Worm (Caenorhabditis elegans): ENCODE measurements around the gene W06F12.2.
A peak's percentile ranks its signal among the peaks of the same experiment; 100 is the strongest.

The W06F12.2 gene

DNA sequence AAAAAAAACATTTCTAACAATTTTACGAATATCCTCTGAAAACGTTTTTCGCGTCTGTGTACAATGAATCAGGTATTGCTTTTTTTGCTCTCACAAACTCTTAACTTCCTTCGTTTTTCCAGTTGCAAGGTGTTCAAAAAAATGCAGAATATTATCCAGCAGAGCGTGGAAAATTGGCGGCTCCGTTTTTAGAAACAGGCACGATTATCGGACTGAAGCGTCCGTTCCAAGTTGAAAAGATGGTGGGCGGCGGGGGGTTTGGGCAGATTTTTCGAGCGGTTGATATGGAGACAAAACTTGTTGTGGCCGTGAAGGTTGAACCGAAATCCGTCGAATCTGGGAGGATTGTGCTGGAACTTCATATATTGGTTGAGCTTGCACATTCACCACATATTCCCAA, 3.5 kb upstream of the W06F12.2 start, which contains the start of gene W06F12.3:
Gene W06F12.3, plus strand, starts transcription at position 23 of the 400 bp plus-strand sequence.
- TF ChIP-seq hmbx-1 (tag; optimal IDR thresholded peaks at IDR 0.05): no peak
- TF ChIP-seq ceh-13 (GFP tag; optimal IDR thresholded peaks at IDR 0.05): no peak
- TF ChIP-seq pes-1 (GFP tag; IDR thresholded peaks at IDR 0.05): no peak
- no peak for TF ChIP-seq ets-7 (tag; optimal IDR thresholded peaks at IDR 0.05)
- no peak for TF ChIP-seq tra-4 (tag; optimal IDR thresholded peaks at IDR 0.05)
- no peak for TF ChIP-seq B0310.2 (tag; optimal IDR thresholded peaks at IDR 0.05)
- no peak for TF ChIP-seq sea-1 (GFP tag; conservative IDR thresholded peaks at IDR 0.05)
- no peak for TF ChIP-seq F13C5.2 (tag; optimal IDR thresholded peaks at IDR 0.05)
- no peak for TF ChIP-seq aly-1 (tag; optimal IDR thresholded peaks at IDR 0.05)
- no peak for TF ChIP-seq scrt-1 (GFP tag; IDR thresholded peaks at IDR 0.05)
- TF ChIP-seq tbx-37 (GFP tag; conservative IDR thresholded peaks at IDR 0.05): no peak
- no peak for TF ChIP-seq hnd-1 (tag; optimal IDR thresholded peaks at IDR 0.05)
- no peak for TF ChIP-seq hmg-4 (GFP tag; optimal IDR thresholded peaks at IDR 0.05)

DNA sequence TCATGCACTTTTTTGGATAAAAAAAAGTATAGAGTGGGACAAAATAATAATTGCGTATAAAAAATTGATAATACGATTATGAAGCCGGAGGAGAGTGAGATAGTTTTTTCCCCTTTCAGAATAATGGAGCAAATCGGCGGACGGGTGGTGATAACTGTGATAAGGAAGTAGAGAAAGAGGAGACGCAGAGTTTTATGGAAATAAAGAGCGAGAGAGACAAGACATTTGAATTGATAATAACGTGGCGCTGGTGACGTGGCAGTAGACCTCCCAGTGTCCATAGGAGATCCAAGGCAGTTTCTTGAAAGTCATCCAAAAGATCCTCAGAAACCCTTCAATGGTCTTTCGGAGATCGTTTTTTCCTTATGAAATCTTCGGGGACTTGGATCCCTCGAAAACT, 2.3 kb upstream of the W06F12.2 start:
- no peak for TF ChIP-seq flt-1 (GFP tag; IDR thresholded peaks at IDR 0.05)
- no peak for TF ChIP-seq hmg-4 (GFP tag; optimal IDR thresholded peaks at IDR 0.05)
- TF ChIP-seq tra-4 (tag; optimal IDR thresholded peaks at IDR 0.05): no peak
- no peak for TF ChIP-seq hmbx-1 (tag; optimal IDR thresholded peaks at IDR 0.05)
- no peak for TF ChIP-seq scrt-1 (GFP tag; IDR thresholded peaks at IDR 0.05)
- no peak for TF ChIP-seq F13C5.2 (tag; optimal IDR thresholded peaks at IDR 0.05)
- TF ChIP-seq tbx-37 (GFP tag; conservative IDR thresholded peaks at IDR 0.05): no peak
- no peak for TF ChIP-seq ceh-13 (GFP tag; optimal IDR thresholded peaks at IDR 0.05)
- TF ChIP-seq ama-1 (optimal IDR thresholded peaks at IDR 0.05): no peak
- TF ChIP-seq tbx-11 (GFP tag; IDR thresholded peaks at IDR 0.05): no peak
- TF ChIP-seq hnd-1 (tag; optimal IDR thresholded peaks at IDR 0.05): no peak
- TF ChIP-seq sea-1 (GFP tag; conservative IDR thresholded peaks at IDR 0.05): no peak
- no peak for TF ChIP-seq aly-1 (tag; optimal IDR thresholded peaks at IDR 0.05)
- TF ChIP-seq pes-1 (GFP tag; IDR thresholded peaks at IDR 0.05): no peak
- TF ChIP-seq ceh-36 (tag; optimal IDR thresholded peaks at IDR 0.05): no peak
- TF ChIP-seq B0310.2 (tag; optimal IDR thresholded peaks at IDR 0.05): no peak
- TF ChIP-seq ets-7 (tag; optimal IDR thresholded peaks at IDR 0.05): no peak

DNA sequence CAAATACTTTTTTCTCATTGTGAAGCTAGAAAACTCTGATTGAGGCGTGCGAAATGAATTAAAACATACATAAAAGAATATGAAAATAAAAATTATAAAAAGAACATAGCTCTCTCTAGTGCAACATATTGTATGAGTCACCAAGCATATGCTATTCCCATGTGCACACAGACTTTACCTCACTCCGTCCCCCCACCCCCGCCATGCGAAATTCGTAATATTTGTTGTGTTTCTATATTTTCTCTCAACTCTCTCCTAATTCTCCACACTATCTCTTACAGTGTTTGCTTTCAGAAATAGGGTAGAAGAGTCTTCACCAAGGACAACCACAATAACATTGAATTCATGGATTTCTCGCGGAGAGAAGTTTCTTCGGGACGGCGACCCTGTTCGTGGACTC, 1.2 kb upstream of the W06F12.2 start:
- TF ChIP-seq hmg-4 (GFP tag; optimal IDR thresholded peaks at IDR 0.05): no peak
- TF ChIP-seq ceh-13 (GFP tag; optimal IDR thresholded peaks at IDR 0.05): no peak
- no peak for TF ChIP-seq hnd-1 (tag; optimal IDR thresholded peaks at IDR 0.05)
- TF ChIP-seq aly-1 (tag; optimal IDR thresholded peaks at IDR 0.05): no peak
- TF ChIP-seq flt-1 (GFP tag; IDR thresholded peaks at IDR 0.05): no peak
- TF ChIP-seq scrt-1 (GFP tag; IDR thresholded peaks at IDR 0.05): no peak
- no peak for TF ChIP-seq F13C5.2 (tag; optimal IDR thresholded peaks at IDR 0.05)
- no peak for TF ChIP-seq ceh-36 (tag; optimal IDR thresholded peaks at IDR 0.05)
- no peak for TF ChIP-seq pes-1 (GFP tag; IDR thresholded peaks at IDR 0.05)
- no peak for TF ChIP-seq tbx-11 (GFP tag; IDR thresholded peaks at IDR 0.05)
- no peak for TF ChIP-seq B0310.2 (tag; optimal IDR thresholded peaks at IDR 0.05)

DNA sequence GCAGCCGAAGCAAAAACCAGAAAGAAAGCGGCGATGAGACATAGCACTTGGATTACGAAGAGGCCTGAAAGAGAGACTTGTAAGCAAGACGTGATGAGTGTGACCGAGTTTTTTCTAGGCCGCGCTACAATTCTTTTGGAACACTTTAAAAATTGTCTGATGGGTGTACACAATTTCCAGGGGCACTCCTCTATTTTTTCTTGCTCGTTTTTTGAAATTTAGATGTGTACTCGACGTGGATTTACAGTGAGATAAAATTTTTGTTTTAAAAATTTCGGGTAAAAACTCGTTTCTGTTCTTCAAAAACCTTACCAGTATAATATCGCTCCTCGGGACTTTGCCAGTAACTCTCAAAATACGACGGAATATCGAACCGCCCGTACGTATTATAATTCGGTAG, 1.7 kb downstream of the W06F12.2 start:
- no peak for TF ChIP-seq ceh-36 (tag; optimal IDR thresholded peaks at IDR 0.05)
- no peak for TF ChIP-seq hnd-1 (tag; optimal IDR thresholded peaks at IDR 0.05)
- TF ChIP-seq tbx-37 (GFP tag; conservative IDR thresholded peaks at IDR 0.05): no peak
- no peak for TF ChIP-seq F13C5.2 (tag; optimal IDR thresholded peaks at IDR 0.05)
- no peak for TF ChIP-seq tbx-11 (GFP tag; IDR thresholded peaks at IDR 0.05)
- no peak for TF ChIP-seq tra-4 (tag; optimal IDR thresholded peaks at IDR 0.05)
- TF ChIP-seq ama-1 (optimal IDR thresholded peaks at IDR 0.05): no peak
- TF ChIP-seq hmbx-1 (tag; optimal IDR thresholded peaks at IDR 0.05): no peak
- no peak for TF ChIP-seq hmg-4 (GFP tag; optimal IDR thresholded peaks at IDR 0.05)
- no peak for TF ChIP-seq B0310.2 (tag; optimal IDR thresholded peaks at IDR 0.05)
- TF ChIP-seq ceh-13 (GFP tag; optimal IDR thresholded peaks at IDR 0.05): no peak
- TF ChIP-seq flt-1 (GFP tag; IDR thresholded peaks at IDR 0.05): no peak
- TF ChIP-seq aly-1 (tag; optimal IDR thresholded peaks at IDR 0.05): no peak
- TF ChIP-seq pes-1 (GFP tag; IDR thresholded peaks at IDR 0.05): no peak
- TF ChIP-seq scrt-1 (GFP tag; IDR thresholded peaks at IDR 0.05): no peak
- TF ChIP-seq sea-1 (GFP tag; conservative IDR thresholded peaks at IDR 0.05): no peak
- no peak for TF ChIP-seq ets-7 (tag; optimal IDR thresholded peaks at IDR 0.05)

DNA sequence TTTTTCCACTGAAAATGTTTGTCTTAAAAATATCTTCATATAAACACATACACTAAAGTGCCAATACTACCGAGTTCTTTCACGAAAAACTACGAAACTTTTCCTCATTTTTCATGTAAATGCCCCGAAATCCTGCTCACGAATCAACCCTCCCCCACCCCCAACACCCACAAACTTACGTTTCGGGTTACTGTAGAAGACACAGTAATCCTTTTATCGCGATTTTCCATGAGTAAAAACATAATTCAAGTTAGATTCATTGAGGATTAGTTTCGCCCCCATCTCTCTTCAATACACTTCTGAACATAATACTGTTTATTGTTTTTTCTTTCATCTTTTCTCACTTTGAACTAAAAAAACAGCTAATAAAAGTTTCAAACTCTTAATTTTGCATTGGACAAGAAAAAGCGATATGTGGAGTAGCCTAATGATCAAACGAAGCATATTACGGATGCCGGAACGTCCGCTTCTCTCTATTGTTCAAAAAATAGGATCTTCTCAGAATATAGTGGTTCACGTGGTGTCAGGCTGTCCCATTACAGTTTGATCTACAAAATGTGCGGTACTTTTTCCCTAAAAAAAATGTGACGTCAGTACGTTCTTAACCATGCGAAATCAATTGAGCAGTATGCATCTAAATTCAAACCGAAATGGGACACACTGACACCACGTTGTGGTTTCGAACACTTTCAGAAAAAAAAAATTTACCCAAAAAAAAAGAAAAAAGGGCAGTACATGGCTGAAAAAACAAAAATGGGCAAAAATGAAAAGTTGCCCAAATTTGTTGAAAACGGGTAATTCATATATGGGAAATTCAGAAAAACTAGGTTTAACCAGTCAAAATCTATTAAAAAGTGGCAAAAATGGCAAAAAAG, 7.2 kb downstream of the W06F12.2 start:
- TF ChIP-seq tbx-37 (GFP tag; conservative IDR thresholded peaks at IDR 0.05): no peak
- no peak for TF ChIP-seq flt-1 (GFP tag; IDR thresholded peaks at IDR 0.05)
- peak; percentile 9 for TF ChIP-seq ama-1 (optimal IDR thresholded peaks at IDR 0.05)

DNA sequence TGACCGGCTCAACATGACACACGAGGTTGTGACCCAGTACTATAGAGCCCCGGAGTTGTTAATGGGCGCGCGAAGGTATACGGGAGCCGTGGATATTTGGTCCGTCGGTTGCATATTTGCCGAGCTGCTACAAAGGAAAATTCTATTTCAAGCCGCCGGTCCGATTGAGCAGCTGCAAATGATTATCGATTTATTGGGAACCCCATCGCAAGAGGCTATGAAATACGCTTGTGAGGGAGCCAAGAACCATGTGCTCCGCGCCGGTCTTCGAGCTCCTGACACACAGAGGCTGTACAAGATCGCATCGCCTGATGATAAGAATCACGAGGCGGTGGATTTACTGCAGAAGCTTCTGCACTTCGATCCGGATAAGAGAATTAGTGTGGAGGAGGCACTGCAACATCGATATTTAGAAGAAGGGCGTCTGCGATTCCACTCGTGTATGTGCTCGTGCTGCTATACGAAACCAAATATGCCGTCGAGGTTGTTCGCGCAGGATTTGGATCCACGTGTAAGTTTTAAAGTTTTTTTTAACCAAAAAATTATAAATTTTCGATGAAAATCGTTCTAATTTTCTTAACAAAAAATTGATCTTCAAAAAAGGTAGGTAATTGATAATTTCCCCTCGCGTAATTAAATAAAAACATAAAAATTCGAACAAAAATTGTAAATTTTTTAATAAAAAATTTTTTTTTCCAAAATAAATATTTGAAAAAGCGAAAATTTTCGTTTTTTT, 8.9 kb downstream of the W06F12.2 start:
- TF ChIP-seq scrt-1 (GFP tag; IDR thresholded peaks at IDR 0.05) (no peak), sea-1 (GFP tag; conservative IDR thresholded peaks at IDR 0.05) (no peak), ets-7 (tag; optimal IDR thresholded peaks at IDR 0.05) (no peak), ama-1 (optimal IDR thresholded peaks at IDR 0.05) (peak; percentile 31), tbx-11 (GFP tag; IDR thresholded peaks at IDR 0.05) (no peak), hmbx-1 (tag; optimal IDR thresholded peaks at IDR 0.05) (no peak), hmg-4 (GFP tag; optimal IDR thresholded peaks at IDR 0.05) (no peak)

DNA sequence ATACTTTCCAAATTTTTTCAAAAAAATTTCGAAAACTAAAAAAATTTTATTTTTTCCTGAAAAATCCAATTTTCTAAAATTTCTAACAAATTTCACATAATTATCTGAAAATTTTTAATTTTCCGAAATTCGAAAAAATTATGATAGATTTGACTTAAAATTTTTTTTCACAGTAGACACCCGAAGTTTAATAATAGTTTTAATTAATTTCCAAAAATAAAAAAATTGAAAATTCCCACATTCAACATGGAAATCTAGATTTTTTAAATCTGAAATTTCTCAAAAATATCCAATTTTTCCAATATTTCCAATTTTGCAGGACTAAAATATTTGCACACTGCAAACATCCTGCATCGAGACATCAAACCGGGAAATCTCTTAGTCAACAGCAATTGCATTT, 9.5 kb downstream of the W06F12.2 start:
- TF ChIP-seq scrt-1 (GFP tag; IDR thresholded peaks at IDR 0.05): no peak

All from whole organism, early embryonic.